Worm (Caenorhabditis elegans): Measurements from ENCODE around the gene nspc-19.

Gene nspc-19

DNA sequence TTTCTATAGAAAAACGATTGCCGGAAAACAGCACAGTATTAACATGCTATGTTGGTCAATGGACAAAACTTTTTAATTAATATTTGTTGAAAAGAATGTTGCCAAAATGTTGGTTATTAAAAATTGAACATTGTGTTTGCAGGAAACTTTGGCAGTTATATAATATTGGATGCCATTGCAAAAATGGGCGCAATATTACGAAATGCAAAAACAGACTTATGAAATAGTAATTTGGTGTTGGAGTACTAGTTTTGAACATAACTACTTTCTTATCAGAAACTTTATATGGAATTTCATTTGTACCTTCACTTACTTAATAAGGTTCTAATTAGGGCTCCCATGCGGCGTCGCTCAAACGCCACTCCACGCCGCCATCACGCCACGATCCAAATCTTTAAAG, 18.1 kb upstream of the nspc-19 start:
- no peak for TF ChIP-seq ceh-45 (GFP tag; IDR thresholded peaks at IDR 0.05)
- no peak for TF ChIP-seq eyg-1 (tag; optimal IDR thresholded peaks at IDR 0.05)
- TF ChIP-seq K09A11.1 (tag; optimal IDR thresholded peaks at IDR 0.05; ENCODE audit: insufficient read depth) = no peak
- TF ChIP-seq hlh-15 (tag; optimal IDR thresholded peaks at IDR 0.05) = no peak
- no peak for TF ChIP-seq C08G9.2 (tag; optimal IDR thresholded peaks at IDR 0.05)
- TF ChIP-seq fax-1 (tag; optimal IDR thresholded peaks at IDR 0.05) = no peak
- TF ChIP-seq tbx-2 (tag; optimal IDR thresholded peaks at IDR 0.05) = no peak
- no peak for TF ChIP-seq ceh-34 (tag; optimal IDR thresholded peaks at IDR 0.05)
- no peak for TF ChIP-seq hlh-6 (tag; optimal IDR thresholded peaks at IDR 0.05)
- no peak for TF ChIP-seq ceh-6 (GFP tag; optimal IDR thresholded peaks at IDR 0.05)
- TF ChIP-seq unc-55 (GFP tag; optimal IDR thresholded peaks at IDR 0.05) = no peak
- no peak for TF ChIP-seq fkh-6 (tag; optimal IDR thresholded peaks at IDR 0.05)
- no peak for TF ChIP-seq lim-6 (tag; optimal IDR thresholded peaks at IDR 0.05)
- TF ChIP-seq elt-2 (tag; optimal IDR thresholded peaks at IDR 0.05) = no peak
- TF ChIP-seq ceh-2 (tag; optimal IDR thresholded peaks at IDR 0.05) = no peak
- no peak for TF ChIP-seq ceh-24 (tag; optimal IDR thresholded peaks at IDR 0.05)
- TF ChIP-seq ceh-31 (tag; optimal IDR thresholded peaks at IDR 0.05) = no peak
- TF ChIP-seq pha-2 (tag; optimal IDR thresholded peaks at IDR 0.05) = no peak
- no peak for TF ChIP-seq mec-3 (tag; optimal IDR thresholded peaks at IDR 0.05; ENCODE audit: borderline replicate concordance)
- no peak for TF ChIP-seq ceh-30 (tag; optimal IDR thresholded peaks at IDR 0.05)

DNA sequence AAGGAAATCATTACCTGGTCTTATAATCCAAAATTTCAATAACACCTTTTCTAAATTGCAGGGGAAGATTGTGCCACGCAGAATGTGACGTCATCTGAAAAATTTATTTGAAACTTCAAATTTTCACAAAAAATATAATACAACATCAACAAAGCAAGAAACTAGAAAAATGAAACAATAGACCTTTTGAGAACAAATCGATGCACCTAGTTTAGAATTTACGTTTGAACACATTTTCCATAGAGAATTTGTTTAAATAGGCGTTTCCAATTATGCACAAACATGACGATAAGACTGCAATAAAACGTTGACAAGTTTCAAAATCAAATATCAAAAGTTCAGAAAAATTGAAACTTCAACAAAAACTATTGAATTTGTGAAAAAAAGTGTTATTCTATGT, 15.7 kb upstream of the nspc-19 start, which contains the start of gene fbxa-141:
Gene fbxa-141 (minus strand): TSS at position 101 of the 400 bp plus-strand sequence.
- no peak for TF ChIP-seq C08G9.2 (tag; optimal IDR thresholded peaks at IDR 0.05)
- no peak for TF ChIP-seq pros-1 (tag; optimal IDR thresholded peaks at IDR 0.05)
- no peak for TF ChIP-seq unc-55 (GFP tag; optimal IDR thresholded peaks at IDR 0.05)
- no peak for TF ChIP-seq ref-2 (tag; optimal IDR thresholded peaks at IDR 0.05)
- no peak for TF ChIP-seq pax-1 (tag; optimal IDR thresholded peaks at IDR 0.05)
- no peak for TF ChIP-seq hlh-13 (GFP tag; optimal IDR thresholded peaks at IDR 0.05)
- TF ChIP-seq Y22D7AL.16 (tag; optimal IDR thresholded peaks at IDR 0.05) = no peak
- no peak for TF ChIP-seq lin-11 (tag; optimal IDR thresholded peaks at IDR 0.05)
- no peak for TF ChIP-seq unc-86 (tag; optimal IDR thresholded peaks at IDR 0.05)
- TF ChIP-seq mec-3 (tag; optimal IDR thresholded peaks at IDR 0.05; ENCODE audit: borderline replicate concordance) = no peak
- TF ChIP-seq fkh-6 (tag; optimal IDR thresholded peaks at IDR 0.05) = no peak

DNA sequence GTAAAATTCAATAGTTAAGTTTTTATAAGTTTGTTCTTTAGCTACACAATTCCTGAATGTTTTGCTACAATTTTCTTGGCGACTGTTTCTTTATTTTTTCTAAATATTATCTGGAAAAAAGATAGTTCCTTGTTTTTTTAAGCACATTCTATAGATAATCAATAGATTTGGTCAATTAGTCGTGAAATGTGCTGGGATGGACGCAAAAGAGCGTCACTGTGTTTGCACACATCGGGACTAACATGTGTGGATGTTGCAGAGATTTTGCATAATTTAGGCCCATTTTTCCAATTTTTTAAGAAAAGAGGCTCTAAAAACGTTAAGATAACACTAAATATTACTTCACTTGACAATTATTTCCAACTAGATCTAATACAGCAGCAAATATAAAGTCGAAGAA, 15.0 kb upstream of the nspc-19 start:
- TF ChIP-seq unc-42 (tag; optimal IDR thresholded peaks at IDR 0.05) (peak; percentile 77), ztf-16 (tag; optimal IDR thresholded peaks at IDR 0.05) (no peak), sdc-2 (tag; optimal IDR thresholded peaks at IDR 0.05) (peak; percentile 24), elt-4 (tag; optimal IDR thresholded peaks at IDR 0.05) (no peak), T23F11.4 (GFP tag; optimal IDR thresholded peaks at IDR 0.05) (no peak), syd-9 (tag; optimal IDR thresholded peaks at IDR 0.05) (no peak), ceh-22 (tag; optimal IDR thresholded peaks at IDR 0.05) (no peak), ceh-48 (tag; optimal IDR thresholded peaks at IDR 0.05) (peak; percentile 95), ceh-34 (tag; optimal IDR thresholded peaks at IDR 0.05) (no peak), ttx-3 (tag; optimal IDR thresholded peaks at IDR 0.05) (peak; percentile 32), pax-1 (tag; optimal IDR thresholded peaks at IDR 0.05) (no peak)

- TF ChIP-seq ceh-45 (GFP tag; IDR thresholded peaks at IDR 0.05) (no peak), elt-2 (tag; optimal IDR thresholded peaks at IDR 0.05) (peak; percentile 53), ceh-30 (tag; optimal IDR thresholded peaks at IDR 0.05) (no peak), ceh-9 (tag; optimal IDR thresholded peaks at IDR 0.05) (no peak), mec-3 (tag; optimal IDR thresholded peaks at IDR 0.05; ENCODE audit: borderline replicate concordance) (no peak), pha-4 (tag; optimal IDR thresholded peaks at IDR 0.05) (no peak)
Observed at ce11 chrX:14515028-14515427, 13.5 kb upstream of the nspc-19 start, which contains the start of gene gcsh-1. Gene gcsh-1 (minus strand): TSS chrX:14515073.

All from whole organism, late embryonic.